Fruit fly (Drosophila melanogaster) whole organism, embryonic: ENCODE data around the gene CG10252.

ENCODE experiments used
- Abd-B ChIP-seq: fragments of 200-800 bp; sonication (Bioruptor generic); optimal IDR thresholded peaks from 2 replicates; lab custom pipeline; 2018; ENCODE audit warnings: missing biosample characterization, mild to moderate bottlenecking, missing genetic modification characterization, moderate library complexity
- BEAF-32 ChIP-seq: fragments of 200-800 bp; sonication (Bioruptor generic); optimal IDR thresholded peaks from 3 replicates; lab custom pipeline; 2017; ENCODE audit warnings: missing biosample characterization, missing genetic modification characterization, mild to moderate bottlenecking, moderate library complexity, missing genetic modification reagents
- CG11456 ChIP-seq: fragments of 200-800 bp; sonication (Bioruptor generic); IDR thresholded peaks from 3 replicates; pipeline ENCODE4 v1.3.6; 2022; ENCODE audit warnings: missing biosample characterization, missing genetic modification characterization
- CG11504 ChIP-seq: fragments of 200-800 bp; sonication (Bioruptor generic); optimal IDR thresholded peaks from 3 replicates; lab custom pipeline; 2019; ENCODE audit warnings: missing biosample characterization, mild to moderate bottlenecking, missing genetic modification characterization, moderate library complexity
- CG12942 ChIP-seq: fragments of 200-800 bp; sonication (Bioruptor generic); optimal IDR thresholded peaks from 3 replicates; lab custom pipeline; 2016; ENCODE audit warnings: missing biosample characterization, missing genetic modification characterization
- CG15011 ChIP-seq: fragments of 200-800 bp; sonication (Bioruptor generic); optimal IDR thresholded peaks from 3 replicates; lab custom pipeline; 2018; ENCODE audit warnings: missing biosample characterization, mild to moderate bottlenecking, missing genetic modification characterization
- CG15696 ChIP-seq: fragments of 200-800 bp; sonication (Bioruptor generic); optimal IDR thresholded peaks from 2 replicates; lab custom pipeline; 2019; ENCODE audit warnings: missing biosample characterization, mild to moderate bottlenecking, missing genetic modification characterization, moderate library complexity
- CG17361 ChIP-seq: fragments of 200-800 bp; sonication (Bioruptor generic); IDR thresholded peaks from 3 replicates; pipeline ENCODE4 v1.3.6; 2022; ENCODE audit warnings: missing biosample characterization, missing genetic modification characterization
- CG2202 ChIP-seq: fragments of 200-800 bp; sonication (Bioruptor generic); optimal IDR thresholded peaks from 2 replicates; lab custom pipeline; 2018; ENCODE audit warnings: missing biosample characterization, mild to moderate bottlenecking, missing genetic modification characterization
- CG31441 ChIP-seq: fragments of 200-800 bp; sonication (Bioruptor generic); IDR thresholded peaks from 2 replicates; pipeline ENCODE4 v1.3.6; 2022; ENCODE audit warnings: missing biosample characterization, missing genetic modification characterization
- CG33557 ChIP-seq: fragments of 200-800 bp; sonication (Bioruptor generic); optimal IDR thresholded peaks from 2 replicates; lab custom pipeline; 2019; ENCODE audit warnings: missing biosample characterization, mild to moderate bottlenecking, missing genetic modification characterization, moderate library complexity
- CG3726 ChIP-seq: fragments of 200-800 bp; sonication (Bioruptor generic); IDR thresholded peaks from 3 replicates; pipeline ENCODE4, ENCODE4 v1.3.6; 2022; ENCODE audit warnings: missing biosample characterization, missing genetic modification characterization
- CG3838 ChIP-seq: fragments of 200-800 bp; sonication (Bioruptor generic); optimal IDR thresholded peaks from 3 replicates; lab custom pipeline; 2016; ENCODE audit warnings: missing biosample characterization, missing genetic modification characterization
- CG43689 ChIP-seq: fragments of 200-800 bp; sonication (Bioruptor generic); IDR thresholded peaks from 2 replicates; pipeline ENCODE4 v1.3.6; 2022; ENCODE audit warnings: missing biosample characterization, missing genetic modification characterization
- CG7271 ChIP-seq: fragments of 200-800 bp; sonication (Bioruptor generic); optimal IDR thresholded peaks from 2 replicates; lab custom pipeline; 2018; ENCODE audit warnings: missing biosample characterization, mild to moderate bottlenecking, missing genetic modification characterization, moderate library complexity
- CG7786 ChIP-seq: fragments of 200-800 bp; sonication (Bioruptor generic); optimal IDR thresholded peaks from 2 replicates; lab custom pipeline; 2016; ENCODE audit warnings: missing biosample characterization, missing genetic modification characterization
- CG8281 ChIP-seq: fragments of 200-800 bp; sonication (Bioruptor generic); optimal IDR thresholded peaks from 2 replicates; lab custom pipeline; 2018; ENCODE audit warnings: missing biosample characterization, mild to moderate bottlenecking, missing genetic modification characterization, moderate library complexity
- CG9876 ChIP-seq: fragments of 200-800 bp; sonication (Bioruptor generic); optimal IDR thresholded peaks from 2 replicates; lab custom pipeline; 2016; ENCODE audit warnings: missing biosample characterization, missing genetic modification characterization
- CG9932 ChIP-seq: fragments of 200-800 bp; sonication (Bioruptor generic); IDR thresholded peaks from 2 replicates; pipeline ENCODE4 v1.3.6; 2022; ENCODE audit warnings: missing biosample characterization, missing genetic modification characterization
- D ChIP-seq, 2 experiments: fragments of 200-800 bp in 1 of 2; fragments of >200 bp in 1 of 2; sonication (Bioruptor generic) in 1 of 2; optimal IDR thresholded peaks; 2 replicates in 1 of 2; 3 replicates in 1 of 2; lab custom pipeline; 2017; ENCODE audit warnings: mild to moderate bottlenecking in 1 of 2, missing biosample characterization in 1 of 2, missing genetic modification characterization in 1 of 2, missing genetic modification reagents in 1 of 2
- Deaf1 ChIP-seq: fragments of 200-800 bp; optimal IDR thresholded peaks from 3 replicates; lab custom pipeline; 2019; ENCODE audit warnings: missing biosample characterization, mild to moderate bottlenecking, missing genetic modification characterization, moderate library complexity
- Dip2 ChIP-seq: fragments of 200-800 bp; sonication (Bioruptor generic); IDR thresholded peaks from 2 replicates; pipeline ENCODE4 v1.3.6; 2022; ENCODE audit warnings: missing biosample characterization, missing genetic modification characterization
- Ets97D ChIP-seq: fragments of 200-800 bp; sonication (Bioruptor generic); optimal IDR thresholded peaks from 3 replicates; lab custom pipeline; 2016; ENCODE audit warnings: missing biosample characterization, missing genetic modification characterization
- Fer1 ChIP-seq: fragments of 200-800 bp; sonication (Bioruptor generic); optimal IDR thresholded peaks from 2 replicates; lab custom pipeline; 2017; ENCODE audit warnings: missing biosample characterization, mild to moderate bottlenecking, missing genetic modification characterization
- HLH54F ChIP-seq: fragments of 200-800 bp; sonication (Bioruptor generic); optimal IDR thresholded peaks from 3 replicates; lab custom pipeline; 2016; ENCODE audit warnings: missing biosample characterization, missing genetic modification characterization
- HmgZ ChIP-seq: fragments of 200-800 bp; sonication (Bioruptor generic); optimal IDR thresholded peaks from 2 replicates; lab custom pipeline; 2018; ENCODE audit warnings: missing biosample characterization, mild to moderate bottlenecking, missing genetic modification characterization
- Hmx ChIP-seq: fragments of 200-800 bp; sonication (Bioruptor generic); optimal IDR thresholded peaks from 2 replicates; lab custom pipeline; 2016; ENCODE audit warnings: missing biosample characterization, missing genetic modification characterization
- Mes4 ChIP-seq: fragments of 200-800 bp; sonication (Bioruptor generic); optimal IDR thresholded peaks from 2 replicates; lab custom pipeline; 2016; ENCODE audit warnings: missing biosample characterization, missing genetic modification characterization
- Pdp1 ChIP-seq, 2 experiments: fragments of 200-800 bp; sonication (Bioruptor generic); optimal IDR thresholded peaks; 3 replicates each; lab custom pipeline; 2016; ENCODE audit warnings: missing biosample characterization in 2 of 2, missing genetic modification characterization in 2 of 2, mild to moderate bottlenecking in 1 of 2, moderate library complexity in 1 of 2
- Poxn ChIP-seq: fragments of 200-800 bp; sonication (Bioruptor generic); IDR thresholded peaks from 2 replicates; pipeline ENCODE4 v1.3.6; 2022; ENCODE audit warnings: missing biosample characterization, missing genetic modification characterization
- Scr ChIP-seq: fragments of 200-800 bp; sonication (Bioruptor generic); IDR thresholded peaks from 2 replicates; pipeline ENCODE4 v1.3.6; 2022; ENCODE audit warnings: missing biosample characterization, missing genetic modification characterization; ENCODE audit not compliant: partially characterized antibody
- Sox100B ChIP-seq: fragments of 200-800 bp; sonication (Bioruptor generic); optimal IDR thresholded peaks from 3 replicates; lab custom pipeline; 2018; ENCODE audit warnings: missing biosample characterization, mild to moderate bottlenecking, missing genetic modification characterization
- Trl ChIP-seq, 3 experiments: fragments of >200 bp in 2 of 3; fragments of 200-800 bp in 1 of 3; sonication (Bioruptor generic) in 1 of 3; optimal IDR thresholded peaks; 2 replicates in 1 of 3; 3 replicates in 2 of 3; lab custom pipeline; 2016 to 2017; ENCODE audit warnings: missing biosample characterization in 1 of 3, missing genetic modification characterization in 1 of 3
- ash1 ChIP-seq: fragments of 200-800 bp; sonication (Bioruptor generic); optimal IDR thresholded peaks from 2 replicates; lab custom pipeline; 2018; ENCODE audit warnings: missing biosample characterization, mild to moderate bottlenecking, missing genetic modification characterization
- cad ChIP-seq: fragments of >200 bp; optimal IDR thresholded peaks from 2 replicates; lab custom pipeline; 2017; ENCODE audit warnings: missing biosample characterization, missing genetic modification characterization
- da ChIP-seq: fragments of 200-800 bp; sonication (Bioruptor generic); optimal IDR thresholded peaks from 2 replicates; lab custom pipeline; 2016; ENCODE audit warnings: missing biosample characterization, missing genetic modification characterization
- danr ChIP-seq: fragments of 200-800 bp; sonication (Bioruptor generic); IDR thresholded peaks from 2 replicates; pipeline ENCODE4 v1.3.6; 2022; ENCODE audit warnings: missing biosample characterization, missing genetic modification characterization
- dysf ChIP-seq: fragments of 200-800 bp; sonication (Bioruptor generic); IDR thresholded peaks from 3 replicates; pipeline ENCODE4 v1.3.6; 2022; ENCODE audit warnings: missing biosample characterization, missing genetic modification characterization
- gro ChIP-seq: fragments of 200-800 bp; sonication (Bioruptor generic); optimal IDR thresholded peaks from 2 replicates; lab custom pipeline; 2016; ENCODE audit warnings: missing biosample characterization, missing genetic modification characterization
- kni ChIP-seq: fragments of 200-800 bp; sonication (Bioruptor generic); optimal IDR thresholded peaks from 3 replicates; lab custom pipeline; 2017; ENCODE audit warnings: mild to moderate bottlenecking, missing biosample characterization, missing genetic modification reagents, missing genetic modification characterization
- lbe ChIP-seq: fragments of 200-800 bp; sonication (Bioruptor generic); optimal IDR thresholded peaks from 2 replicates; lab custom pipeline; 2016; ENCODE audit warnings: missing biosample characterization, mild to moderate bottlenecking, missing genetic modification characterization
- rib ChIP-seq: fragments of 200-800 bp; sonication (Bioruptor generic); IDR thresholded peaks from 2 replicates; pipeline ENCODE4 v1.3.6; 2022; ENCODE audit warnings: missing biosample characterization, missing genetic modification characterization
- ro ChIP-seq: fragments of 200-800 bp; sonication (Bioruptor generic); IDR thresholded peaks from 2 replicates; pipeline ENCODE4 v1.3.6; 2022; ENCODE audit warnings: missing biosample characterization, missing genetic modification characterization
- schlank ChIP-seq: fragments of 200-800 bp; sonication (Bioruptor generic); optimal IDR thresholded peaks from 2 replicates; lab custom pipeline; 2018; ENCODE audit warnings: missing biosample characterization, mild to moderate bottlenecking, missing genetic modification characterization
- sima ChIP-seq: fragments of 200-800 bp; sonication (Bioruptor generic); optimal IDR thresholded peaks from 2 replicates; lab custom pipeline; 2016; ENCODE audit warnings: missing biosample characterization, missing genetic modification characterization
- so ChIP-seq: fragments of 200-800 bp; sonication (Bioruptor generic); IDR thresholded peaks from 3 replicates; pipeline ENCODE4 v1.3.6; 2022; ENCODE audit warnings: missing biosample characterization, missing genetic modification characterization
- sug ChIP-seq: fragments of 200-800 bp; optimal IDR thresholded peaks from 2 replicates; lab custom pipeline; 2019; ENCODE audit warnings: missing biosample characterization, mild to moderate bottlenecking, missing genetic modification characterization, moderate library complexity
- tgo ChIP-seq: fragments of 200-800 bp; sonication (Bioruptor generic); IDR thresholded peaks from 3 replicates; pipeline ENCODE4 v1.3.6; 2022; ENCODE audit warnings: missing biosample characterization, missing genetic modification characterization
- vfl ChIP-seq: fragments of 200-800 bp; sonication (Bioruptor generic); optimal IDR thresholded peaks from 2 replicates; lab custom pipeline; 2016; ENCODE audit warnings: missing biosample characterization, missing genetic modification characterization

Gene CG10252

DNA sequence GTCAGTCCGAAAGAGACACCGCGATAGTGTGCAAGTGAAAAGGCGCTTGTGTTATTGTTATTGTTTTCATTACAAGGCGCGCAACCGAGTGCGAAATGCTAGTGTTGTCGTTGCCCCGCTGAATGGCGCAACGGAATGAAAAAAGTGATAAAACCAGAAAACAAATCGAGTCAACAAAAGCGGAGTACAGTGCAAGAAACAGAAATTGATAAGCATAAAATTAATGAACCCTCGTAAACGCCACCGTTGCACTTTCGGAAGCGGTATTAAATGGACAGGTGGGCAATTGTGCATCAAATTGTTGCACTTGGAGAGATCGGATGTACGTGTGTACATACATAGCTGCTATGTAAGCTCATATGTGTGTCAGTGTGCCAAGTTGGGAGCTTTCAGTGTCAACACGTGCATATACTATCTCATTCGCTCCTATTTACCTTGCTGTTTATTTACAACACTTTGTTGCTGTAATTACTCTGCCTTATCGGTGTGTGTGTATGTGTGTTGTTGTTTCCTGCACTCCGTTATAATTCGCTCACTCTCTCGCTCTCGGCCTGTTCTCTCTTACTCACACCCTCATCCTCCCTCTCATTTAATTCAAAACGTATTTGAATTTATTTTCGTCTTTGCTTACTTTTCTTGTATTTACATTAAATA is 27.5 kb upstream of the CG10252 start (continued):
- TF ChIP-seq CG7786 (GFP tag; lab: Kevin White, UChicago) (no peak), Hmx (GFP tag; lab: Kevin White, UChicago) (no peak), gro (GFP tag; lab: Kevin White, UChicago) (no peak), Sox100B (peak; percentile 64), CG11504 (tag; lab: Kevin White, UChicago) (peak; percentile 73), da (GFP tag; lab: Kevin White, UChicago) (no peak), cad (no peak), Ets97D (GFP tag; lab: Kevin White, UChicago) (no peak), Pdp1 (GFP tag; optimal IDR thresholded peaks at IDR 0.05; lab: Kevin White, UChicago) (peak; percentile 29 to 89), CG17361 (GFP tag; lab: Robert Waterston, UW) (no peak), CG9876 (peak; percentile 25), CG3726 (GFP tag; lab: Robert Waterston, UW) (peak; percentile 79; the same call in 2 of the 3 replicates), tgo (GFP tag; lab: Robert Waterston, UW) (peak; percentile 50; the same call in 2 of the 3 replicates), ash1 (GFP tag; lab: Kevin White, UChicago) (peak; percentile 4), Trl (optimal IDR thresholded peaks at IDR 0.05; lab: Kevin White, UChicago) (peak; percentile 68 to 89), Trl (GFP tag; optimal IDR thresholded peaks at IDR 0.05; lab: Kevin White, UChicago) (peak; percentile 83), sima (GFP tag; lab: Kevin White, UChicago) (no peak), Deaf1 (no peak), Dip2 (GFP tag; lab: Robert Waterston, UW) (no peak), BEAF-32 (GFP tag; lab: Kevin White, UChicago) (no peak), CG15696 (tag; lab: Kevin White, UChicago) (no peak), CG33557 (GFP tag; lab: Kevin White, UChicago) (peak; percentile 30), CG7271 (tag; lab: Kevin White, UChicago) (no peak), CG9932 (0 out of 2 replicates have a peak, but pooled peaks have one; percentile 5), Abd-B (GFP tag; lab: Kevin White, UChicago) (no peak), lbe (GFP tag; lab: Kevin White, UChicago) (peak; percentile 39), CG31441 (GFP tag; lab: Robert Waterston, UW) (peak; percentile 34; the same call in 1 of the 2 replicates), CG12942 (GFP tag; lab: Kevin White, UChicago) (no peak), CG3838 (no peak), Mes4 (GFP tag; lab: Kevin White, UChicago) (peak; percentile 47), so (GFP tag; lab: Robert Waterston, UW) (peak; percentile 37; the same call in 1 of the 3 replicates), CG8281 (tag; lab: Kevin White, UChicago) (peak; percentile 52), CG43689 (GFP tag; lab: Robert Waterston, UW) (no peak), sug (peak; percentile 17), Fer1 (GFP tag; lab: Kevin White, UChicago) (peak; percentile 80), dysf (GFP tag; lab: Robert Waterston, UW) (peak; percentile 42; the same call in 1 of the 3 replicates), D (optimal IDR thresholded peaks at IDR 0.05; lab: Kevin White, UChicago) (no peak), D (GFP tag; optimal IDR thresholded peaks at IDR 0.05; lab: Kevin White, UChicago) (peak; percentile 31), Scr (GFP tag; lab: Robert Waterston, UW) (no peak), CG2202 (tag; lab: Kevin White, UChicago) (peak; percentile 10), CG15011 (no peak), ro (GFP tag; lab: Robert Waterston, UW) (no peak), HLH54F (no peak), schlank (tag; lab: Kevin White, UChicago) (peak; percentile 32), HmgZ (peak; percentile 15), kni (GFP tag; lab: Kevin White, UChicago) (peak; percentile 70), danr (GFP tag; lab: Robert Waterston, UW) (no peak), vfl (GFP tag; lab: Kevin White, UChicago) (no peak), rib (GFP tag; lab: Robert Waterston, UW) (peak; percentile 3; the same call in 1 of the 2 replicates), CG11456 (GFP tag; lab: Robert Waterston, UW) (0 out of 3 replicates have a peak, but pooled peaks have one; percentile 59), Poxn (GFP tag; lab: Robert Waterston, UW) (no peak)
